Fruit fly (Drosophila melanogaster): Measurements from ENCODE around the gene dwg.

DNA sequence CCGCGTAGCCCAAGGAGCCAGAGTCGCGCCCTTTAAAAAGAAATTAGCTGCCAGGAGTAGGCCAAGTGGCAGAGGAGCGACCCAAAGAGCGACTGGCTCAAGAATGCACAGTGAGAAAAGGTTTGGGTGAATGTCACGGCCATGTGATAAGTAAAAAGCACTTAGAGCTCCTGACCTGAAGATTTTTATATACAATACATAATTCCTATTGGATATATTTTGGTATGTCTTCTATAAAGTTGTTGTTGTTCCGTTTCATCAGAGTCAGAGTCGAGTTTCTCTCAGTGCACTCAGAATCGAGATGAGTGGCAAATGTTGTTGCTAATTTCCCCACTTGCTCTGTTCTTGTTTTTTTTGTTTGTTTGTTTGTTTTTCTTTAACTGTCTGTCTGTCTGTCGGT lies 33.7 kb downstream of the dwg start:
- TF ChIP-seq psq (optimal IDR thresholded peaks at IDR 0.05) = no peak
- no peak for TF ChIP-seq ttk (optimal IDR thresholded peaks at IDR 0.05)
- TF ChIP-seq Myc (optimal IDR thresholded peaks at IDR 0.05) = no peak
